Fruit fly (Drosophila melanogaster) whole organism, embryonic: Measurements from ENCODE around the gene AlaRS-m.

Experiments used
- Blimp-1 ChIP-seq: fragments of 200-800 bp; sonication (Bioruptor generic); optimal IDR thresholded peaks from 3 replicates; lab custom pipeline; 2018; ENCODE audit warnings: missing biosample characterization, missing genetic modification characterization, mild to moderate bottlenecking, moderate library complexity, missing genetic modification reagents
- CG3281 ChIP-seq: fragments of 200-800 bp; sonication (Bioruptor generic); optimal IDR thresholded peaks from 3 replicates; lab custom pipeline; 2017; ENCODE audit warnings: missing biosample characterization, mild to moderate bottlenecking, missing genetic modification characterization
- HLH54F ChIP-seq: fragments of 200-800 bp; sonication (Bioruptor generic); optimal IDR thresholded peaks from 3 replicates; lab custom pipeline; 2016; ENCODE audit warnings: missing biosample characterization, missing genetic modification characterization
- Neu2 ChIP-seq: fragments of 200-800 bp; sonication (Bioruptor generic); optimal IDR thresholded peaks from 3 replicates; lab custom pipeline; 2016; ENCODE audit warnings: missing biosample characterization, missing genetic modification characterization, borderline replicate concordance
- al ChIP-seq: fragments of 200-800 bp; sonication (Bioruptor generic); IDR thresholded peaks from 2 replicates; pipeline ENCODE4 v1.3.6; 2022; ENCODE audit warnings: missing biosample characterization, missing genetic modification characterization
- kah ChIP-seq: fragments of 200-800 bp; sonication (Bioruptor generic); optimal IDR thresholded peaks from 2 replicates; lab custom pipeline; 2018; ENCODE audit warnings: missing biosample characterization, mild to moderate bottlenecking, missing genetic modification characterization
- maf-S ChIP-seq: fragments of 200-800 bp; sonication (Bioruptor generic); optimal IDR thresholded peaks from 2 replicates; lab custom pipeline; 2016; ENCODE audit warnings: missing biosample characterization, missing genetic modification characterization

- TF ChIP-seq kah (GFP tag; lab: Kevin White, UChicago) (no peak), HLH54F (no peak), maf-S (GFP tag; lab: Kevin White, UChicago) (no peak), Neu2 (GFP tag; lab: Kevin White, UChicago) (no peak), al (GFP tag; lab: Robert Waterston, UW) (no peak), CG3281 (GFP tag; lab: Kevin White, UChicago) (no peak), Blimp-1 (no peak)
These were observed 9.8 kb upstream of the AlaRS-m start, which contains the start of the genes CG10674 and CG4611 for dm6 chr3L:5136123-5136522.
